Fruit fly (Drosophila melanogaster): Measurements from ENCODE around the gene Tis11.

- TF ChIP-seq CG8478 (optimal IDR thresholded peaks at IDR 0.05) (no peak), CTCF (optimal IDR thresholded peaks at IDR 0.05) (no peak)
Measured at dm6 chrX:12625594-12626274, 33.5 kb upstream of the Tis11 start.
